Worm (Caenorhabditis elegans): Measurements from ENCODE around the gene F07A11.1.
A peak's percentile ranks its signal among the peaks of the same experiment; 100 is the strongest.

Gene F07A11.1

ce11 chrII:11547254-11547687 lies 44.7 kb downstream of the F07A11.1 start, which contains the start of gene F54D5.7 (continued):
- TF ChIP-seq unc-39 (tag; optimal IDR thresholded peaks at IDR 0.05) (no peak), R02D3.7 (tag; optimal IDR thresholded peaks at IDR 0.05) (no peak), blmp-1 (tag; optimal IDR thresholded peaks at IDR 0.05; ENCODE audit: insufficient read depth) (peak; percentile 34), nhr-10 (tag; optimal IDR thresholded peaks at IDR 0.05) (no peak), zag-1 (tag; optimal IDR thresholded peaks at IDR 0.05) (no peak), elt-3 (tag; optimal IDR thresholded peaks at IDR 0.05) (no peak), gmeb-1 (tag; optimal IDR thresholded peaks at IDR 0.05) (peak; percentile 35), C34F6.9 (tag; optimal IDR thresholded peaks at IDR 0.05) (peak; percentile 61), aly-2 (tag; optimal IDR thresholded peaks at IDR 0.05) (peak; percentile 37), nhr-21 (tag; optimal IDR thresholded peaks at IDR 0.05) (peak; percentile 61), F13H6.1 (tag; optimal IDR thresholded peaks at IDR 0.05) (peak; percentile 37), nhr-129 (tag; optimal IDR thresholded peaks at IDR 0.05) (peak; percentile 83), crh-2 (tag; optimal IDR thresholded peaks at IDR 0.05) (peak; percentile 97), egl-27 (tag; optimal IDR thresholded peaks at IDR 0.05) (no peak), ceh-82 (tag; optimal IDR thresholded peaks at IDR 0.05) (no peak), unc-55 (GFP tag; optimal IDR thresholded peaks at IDR 0.05) (no peak), nhr-25 (tag; optimal IDR thresholded peaks at IDR 0.05) (peak; percentile 65), nhr-23 (tag; optimal IDR thresholded peaks at IDR 0.05) (no peak), mab-5 (tag; optimal IDR thresholded peaks at IDR 0.05) (no peak), sma-3 (GFP tag; optimal IDR thresholded peaks at IDR 0.05) (peak; percentile 43)

- no peak for TF ChIP-seq nhr-129 (tag; optimal IDR thresholded peaks at IDR 0.05)
- no peak for TF ChIP-seq snpc-4 (tag; optimal IDR thresholded peaks at IDR 0.05)
- TF ChIP-seq nhr-12 (tag; optimal IDR thresholded peaks at IDR 0.05): no peak
- no peak for TF ChIP-seq crh-2 (tag; optimal IDR thresholded peaks at IDR 0.05)
- no peak for TF ChIP-seq ama-1 (optimal IDR thresholded peaks at IDR 0.05)
- no peak for TF ChIP-seq ZK546.5 (tag; optimal IDR thresholded peaks at IDR 0.05)
- TF ChIP-seq lsy-2 (tag; optimal IDR thresholded peaks at IDR 0.05): no peak
- no peak for TF ChIP-seq dmd-4 (tag; optimal IDR thresholded peaks at IDR 0.05)
- TF ChIP-seq mdl-1 (tag; optimal IDR thresholded peaks at IDR 0.05): no peak
- no peak for TF ChIP-seq ceh-82 (tag; optimal IDR thresholded peaks at IDR 0.05)
- no peak for TF ChIP-seq nhr-6 (tag; optimal IDR thresholded peaks at IDR 0.05)
- no peak for TF ChIP-seq mbf-1 (tag; optimal IDR thresholded peaks at IDR 0.05)
- no peak for TF ChIP-seq elt-1 (tag; optimal IDR thresholded peaks at IDR 0.05)
Observed at ce11 chrII:11545952-11546325, 46.0 kb downstream of the F07A11.1 start.

ce11 chrII:11545299-11545951 lies 46.5 kb downstream of the F07A11.1 start, which contains the start of gene dnj-13:
TSS of gene dnj-13 (plus strand) at chrII:11545701.
- TF ChIP-seq peb-1 (tag; optimal IDR thresholded peaks at IDR 0.05) (no peak), nhr-6 (tag; optimal IDR thresholded peaks at IDR 0.05) (peak; percentile 89), ceh-16 (tag; optimal IDR thresholded peaks at IDR 0.05) (peak; percentile 58), ZK546.5 (tag; optimal IDR thresholded peaks at IDR 0.05) (peak; percentile 38), snpc-4 (tag; optimal IDR thresholded peaks at IDR 0.05) (peak; percentile 78), sma-3 (GFP tag; optimal IDR thresholded peaks at IDR 0.05) (peak; percentile 98), nhr-11 (tag; optimal IDR thresholded peaks at IDR 0.05) (no peak), ztf-4 (tag; optimal IDR thresholded peaks at IDR 0.05) (peak; percentile 89), fos-1 (tag; optimal IDR thresholded peaks at IDR 0.05) (peak; percentile 81), nhr-77 (tag; optimal IDR thresholded peaks at IDR 0.05) (peak; percentile 82), ztf-1 (GFP tag; conservative IDR thresholded peaks at IDR 0.05) (no peak), elt-1 (tag; optimal IDR thresholded peaks at IDR 0.05) (no peak), dmd-4 (tag; optimal IDR thresholded peaks at IDR 0.05) (peak; percentile 14), aly-2 (tag; optimal IDR thresholded peaks at IDR 0.05) (no peak), nhr-21 (tag; optimal IDR thresholded peaks at IDR 0.05) (peak; percentile 90), ztf-11 (tag; optimal IDR thresholded peaks at IDR 0.05) (no peak), lsy-2 (tag; optimal IDR thresholded peaks at IDR 0.05) (peak; percentile 89 to 92), mab-5 (tag; optimal IDR thresholded peaks at IDR 0.05) (peak; percentile 91), egl-27 (tag; optimal IDR thresholded peaks at IDR 0.05) (peak; percentile 76), nhr-129 (tag; optimal IDR thresholded peaks at IDR 0.05) (peak; percentile 86), ama-1 (optimal IDR thresholded peaks at IDR 0.05) (peak; percentile 88), F13H6.1 (tag; optimal IDR thresholded peaks at IDR 0.05) (peak; percentile 96), unc-55 (GFP tag; optimal IDR thresholded peaks at IDR 0.05) (peak; percentile 95), lin-11 (tag; optimal IDR thresholded peaks at IDR 0.05) (peak; percentile 88), elt-3 (tag; optimal IDR thresholded peaks at IDR 0.05) (no peak), mbf-1 (tag; optimal IDR thresholded peaks at IDR 0.05) (no peak), sem-4 (tag; optimal IDR thresholded peaks at IDR 0.05) (peak; percentile 96), sma-9 (GFP tag; optimal IDR thresholded peaks at IDR 0.05) (peak; percentile 97), sma-9 (tag; optimal IDR thresholded peaks at IDR 0.05) (no peak), skn-1 (tag; optimal IDR thresholded peaks at IDR 0.05) (peak; percentile 61), Y55F3AM.14 (GFP tag; optimal IDR thresholded peaks at IDR 0.05) (peak; percentile 94), nhr-12 (tag; optimal IDR thresholded peaks at IDR 0.05) (no peak), lin-13 (GFP tag; optimal IDR thresholded peaks at IDR 0.05) (peak; percentile 92), nhr-237 (tag; optimal IDR thresholded peaks at IDR 0.05) (peak; percentile 43), unc-62 (GFP tag; optimal IDR thresholded peaks at IDR 0.05) (peak; percentile 32), C34F6.9 (tag; optimal IDR thresholded peaks at IDR 0.05) (peak; percentile 92), nhr-10 (tag; optimal IDR thresholded peaks at IDR 0.05) (peak; percentile 82), gmeb-1 (tag; optimal IDR thresholded peaks at IDR 0.05) (peak; percentile 90), blmp-1 (tag; optimal IDR thresholded peaks at IDR 0.05; ENCODE audit: insufficient read depth) (peak; percentile 66)

Measured in whole organism, L2 larva.